Comparison of ENCODE assay signal across 6 worm cellular contexts in the genomic region with DNA sequence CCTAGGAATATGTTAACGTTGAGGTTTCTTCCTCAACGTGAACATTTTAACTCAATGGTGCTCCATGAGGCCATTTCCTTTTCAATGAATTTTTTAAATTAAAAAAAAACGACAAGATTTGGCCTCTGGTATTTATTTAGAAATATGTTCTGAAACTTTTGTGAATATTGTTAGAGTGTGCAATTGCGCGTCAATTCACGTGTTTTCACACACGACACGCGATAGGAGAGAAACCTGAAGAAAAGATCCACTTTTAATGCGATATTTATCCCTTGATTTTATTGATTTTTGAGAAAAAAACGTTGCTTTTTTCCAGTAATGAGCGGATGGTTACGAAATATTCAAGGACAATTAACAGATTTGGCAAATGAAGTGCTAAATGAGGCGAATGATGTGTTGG.
A peak's percentile ranks its signal among the peaks of the same experiment; 100 is the strongest.
TF ChIP-seq lines count a peak whose summit lies in the region.

sql-1 (plus strand) TSS at position 313 of the 400 bp plus-strand sequence.

TF ChIP-seq in whole organism, L1 larva, 84 proteins besides CTCF, POLR2A, EP300 and RAD21 (continues in another document):
- TF ChIP-seq lsy-2 (tag; optimal IDR thresholded peaks at IDR 0.05; lab: Kevin White, UChicago) (peak; percentile 19 to 47), efl-1 (optimal IDR thresholded peaks at IDR 0.05; lab: Kevin White, UChicago) (peak; percentile 33 to 44), efl-1 (GFP tag; optimal IDR thresholded peaks at IDR 0.05 in 1 of 2; lab: Kevin White, UChicago) (peak; percentile 46 to 79), blmp-1 (tag; optimal IDR thresholded peaks at IDR 0.05; lab: Kevin White, UChicago) (peak; percentile 56), dpl-1 (GFP tag; optimal IDR thresholded peaks at IDR 0.05; lab: Kevin White, UChicago) (peak in 1 of 3 experiments; percentile 58), dsc-1 (tag; optimal IDR thresholded peaks at IDR 0.05; lab: Kevin White, UChicago) (peak; percentile 5), hlh-17 (GFP tag; optimal IDR thresholded peaks at IDR 0.05; lab: Kevin White, UChicago; ENCODE audit: borderline replicate concordance) (no peak), unc-62 (GFP tag; optimal IDR thresholded peaks at IDR 0.05; lab: Kevin White, UChicago) (no peak), unc-130 (tag; optimal IDR thresholded peaks at IDR 0.05; lab: Kevin White, UChicago) (peak; percentile 7), xbp-1 (tag; optimal IDR thresholded peaks at IDR 0.05; lab: Kevin White, UChicago) (no peak), F16B12.6 (tag; optimal IDR thresholded peaks at IDR 0.05; lab: Kevin White, UChicago) (peak; percentile 79), lin-35 (GFP tag; optimal IDR thresholded peaks at IDR 0.05; lab: Kevin White, UChicago) (peak; percentile 25 to 35), mep-1 (tag; optimal IDR thresholded peaks at IDR 0.05; lab: Kevin White, UChicago) (peak; percentile 59), sptf-1 (tag; optimal IDR thresholded peaks at IDR 0.05; lab: Kevin White, UChicago) (no peak)

TF ChIP-seq in whole organism, L2 larva, 48 proteins besides CTCF, POLR2A, EP300 and RAD21:
- no peak for TF ChIP-seq nhr-25 (tag; optimal IDR thresholded peaks at IDR 0.05; lab: Kevin White, UChicago)
- no peak for TF ChIP-seq nhr-237 (tag; optimal IDR thresholded peaks at IDR 0.05; lab: Kevin White, UChicago)
- peak; percentile 28 for TF ChIP-seq C34F6.9 (tag; optimal IDR thresholded peaks at IDR 0.05; lab: Kevin White, UChicago)
- peak in 1 of 2 experiments; percentile 46 for TF ChIP-seq lsy-2 (tag; optimal IDR thresholded peaks at IDR 0.05; lab: Kevin White, UChicago)

TF ChIP-seq in whole organism, L3 larva, 47 proteins besides CTCF, POLR2A, EP300 and RAD21:
- no peak for TF ChIP-seq ceh-9 (tag; optimal IDR thresholded peaks at IDR 0.05; lab: Kevin White, UChicago)
- TF ChIP-seq elt-2 (tag; optimal IDR thresholded peaks at IDR 0.05; lab: Kevin White, UChicago) = no peak
- TF ChIP-seq fkh-10 (GFP tag; optimal IDR thresholded peaks at IDR 0.05; lab: Kevin White, UChicago) = no peak
- TF ChIP-seq jun-1 (tag; optimal IDR thresholded peaks at IDR 0.05; lab: Kevin White, UChicago) = no peak
- no peak for TF ChIP-seq egl-5 (tag; optimal IDR thresholded peaks at IDR 0.05; lab: Kevin White, UChicago)
- TF ChIP-seq pqm-1 (tag; optimal IDR thresholded peaks at IDR 0.05; lab: Kevin White, UChicago) = no peak
- TF ChIP-seq ama-1 (optimal IDR thresholded peaks at IDR 0.05; lab: Kevin White, UChicago) = no peak
- no peak for TF ChIP-seq nhr-28 (tag; optimal IDR thresholded peaks at IDR 0.05; lab: Kevin White, UChicago)
- TF ChIP-seq ceh-82 (tag; optimal IDR thresholded peaks at IDR 0.05; lab: Kevin White, UChicago) = no peak
- TF ChIP-seq hmg-11 (tag; optimal IDR thresholded peaks at IDR 0.05; lab: Kevin White, UChicago) = peak; percentile 34
- peak; percentile 42 for TF ChIP-seq nfya-1 (tag; optimal IDR thresholded peaks at IDR 0.05; lab: Kevin White, UChicago; ENCODE audit: insufficient read depth)

TF ChIP-seq in whole organism, L4 larva, 104 proteins besides CTCF, POLR2A, EP300 and RAD21 (continues in another document):
- TF ChIP-seq mdt-29 (GFP tag; IDR thresholded peaks at IDR 0.05; lab: Robert Waterston, UW) (no peak), madf-5 (GFP tag; IDR thresholded peaks at IDR 0.05; lab: Robert Waterston, UW) (0 out of 4 replicates have a peak, but pooled peaks of 1 of the 2 experiments have one; percentile 39), arid-1 (GFP tag; conservative IDR thresholded peaks at IDR 0.05; lab: Robert Waterston, UW) (peak; percentile 62; the same call in 1 of the 2 replicates), jun-1 (tag; optimal IDR thresholded peaks at IDR 0.05; lab: Kevin White, UChicago) (no peak), spr-3 (GFP tag; optimal IDR thresholded peaks at IDR 0.05; lab: Kevin White, UChicago) (no peak), tag-97 (GFP tag; IDR thresholded peaks at IDR 0.05; lab: Robert Waterston, UW) (no peak), F44E2.7 (GFP tag; IDR thresholded peaks at IDR 0.05; lab: Robert Waterston, UW) (no peak), mep-1 (tag; optimal IDR thresholded peaks at IDR 0.05; lab: Kevin White, UChicago) (no peak), vab-7 (GFP tag; IDR thresholded peaks at IDR 0.05; lab: Robert Waterston, UW) (no peak), hif-1 (tag; optimal IDR thresholded peaks at IDR 0.05; lab: Kevin White, UChicago) (no peak), lin-38 (GFP tag; IDR thresholded peaks at IDR 0.05; lab: Robert Waterston, UW) (peak; percentile 72), snpc-4 (tag; optimal IDR thresholded peaks at IDR 0.05; lab: Kevin White, UChicago) (no peak), snpc-1.2 (GFP tag; IDR thresholded peaks at IDR 0.05; lab: Robert Waterston, UW) (peak; percentile 48; the same call in 1 of the 2 replicates), F49E8.2 (tag; optimal IDR thresholded peaks at IDR 0.05; lab: Kevin White, UChicago; ENCODE audit: borderline replicate concordance) (peak; percentile 44), Y48G9A.11 (GFP tag; IDR thresholded peaks at IDR 0.05; lab: Robert Waterston, UW) (no peak), ces-1 (GFP tag; optimal IDR thresholded peaks at IDR 0.05; lab: Kevin White, UChicago) (no peak), unc-130 (GFP tag; optimal IDR thresholded peaks at IDR 0.05; lab: Kevin White, UChicago) (peak; percentile 62), lsy-2 (tag; optimal IDR thresholded peaks at IDR 0.05; lab: Kevin White, UChicago) (peak in 1 of 2 experiments; percentile 34), ama-1 (optimal IDR thresholded peaks at IDR 0.05; lab: Kevin White, UChicago) (peak; percentile 82), zfp-2 (tag; optimal IDR thresholded peaks at IDR 0.05; lab: Kevin White, UChicago) (no peak)

TF ChIP-seq in whole organism, mixed stage, embryonic, 35 proteins besides CTCF, POLR2A, EP300 and RAD21:
- TF ChIP-seq mls-2 (tag; optimal IDR thresholded peaks at IDR 0.05; lab: Kevin White, UChicago) (no peak), nhr-76 (tag; optimal IDR thresholded peaks at IDR 0.05; lab: Kevin White, UChicago) (no peak), ces-1 (GFP tag; optimal IDR thresholded peaks at IDR 0.05; lab: Kevin White, UChicago) (peak; percentile 12)

TF ChIP-seq in whole organism, young adult, 124 proteins besides CTCF, POLR2A, EP300 and RAD21 (continues in another document):
- TF ChIP-seq dpff-1 (tag; optimal IDR thresholded peaks at IDR 0.05; lab: Kevin White, UChicago) (peak; percentile 50), aptf-2 (GFP tag; conservative IDR thresholded peaks at IDR 0.05; lab: Robert Waterston, UW) (no peak), ccch-3 (GFP tag; optimal IDR thresholded peaks at IDR 0.05; lab: Kevin White, UChicago) (no peak), B0261.1 (tag; optimal IDR thresholded peaks at IDR 0.05; lab: Kevin White, UChicago) (no peak), dpl-1 (GFP tag; optimal IDR thresholded peaks at IDR 0.05; lab: Kevin White, UChicago) (no peak), hlh-12 (tag; optimal IDR thresholded peaks at IDR 0.05; lab: Kevin White, UChicago) (no peak), somi-1 (GFP tag; optimal IDR thresholded peaks at IDR 0.05; lab: Kevin White, UChicago) (no peak), hlh-26 (GFP tag; conservative IDR thresholded peaks at IDR 0.05; lab: Robert Waterston, UW) (no peak), lsy-27 (tag; optimal IDR thresholded peaks at IDR 0.05; lab: Kevin White, UChicago; ENCODE audit: borderline replicate concordance, insufficient read depth) (no peak), sptf-2 (GFP tag; optimal IDR thresholded peaks at IDR 0.05; lab: Kevin White, UChicago) (no peak), cebp-2 (GFP tag; IDR thresholded peaks at IDR 0.05; lab: Robert Waterston, UW) (0 out of 2 replicates have a peak, but pooled peaks have one; percentile 53), Y79H2A.3 (GFP tag; conservative IDR thresholded peaks at IDR 0.05; lab: Robert Waterston, UW) (no peak), ztf-6 (GFP tag; IDR thresholded peaks at IDR 0.05; lab: Robert Waterston, UW) (no peak), F10E7.11 (tag; optimal IDR thresholded peaks at IDR 0.05; lab: Kevin White, UChicago) (peak; percentile 14), C06A6.2 (GFP tag; conservative IDR thresholded peaks at IDR 0.05; lab: Robert Waterston, UW) (no peak), ceh-58 (GFP tag; IDR thresholded peaks at IDR 0.05; lab: Robert Waterston, UW) (no peak), let-607 (tag; optimal IDR thresholded peaks at IDR 0.05; lab: Kevin White, UChicago) (no peak), ceh-27 (GFP tag; optimal IDR thresholded peaks at IDR 0.05; lab: Kevin White, UChicago) (no peak), ztf-3 (GFP tag; optimal IDR thresholded peaks at IDR 0.05; lab: Kevin White, UChicago) (no peak), ets-4 (GFP tag; optimal IDR thresholded peaks at IDR 0.05; lab: Kevin White, UChicago) (no peak), hmg-1.2 (GFP tag; IDR thresholded peaks at IDR 0.05; lab: Robert Waterston, UW) (peak; percentile 32; the same call in 1 of the 2 replicates), xnd-1 (tag; optimal IDR thresholded peaks at IDR 0.05; lab: Kevin White, UChicago) (peak; percentile 17), nhr-179 (tag; optimal IDR thresholded peaks at IDR 0.05; lab: Kevin White, UChicago) (no peak), ama-1 (optimal IDR thresholded peaks at IDR 0.05; lab: Kevin White, UChicago) (no peak), ama-1 (GFP tag; optimal IDR thresholded peaks at IDR 0.05; lab: Kevin White, UChicago) (peak; percentile 26 to 84), nfya-1 (tag; optimal IDR thresholded peaks at IDR 0.05; lab: Kevin White, UChicago; ENCODE audit: borderline replicate concordance, insufficient read depth) (no peak), K11D2.4 (GFP tag; IDR thresholded peaks at IDR 0.05; lab: Robert Waterston, UW) (no peak), F49E8.2 (tag; optimal IDR thresholded peaks at IDR 0.05; lab: Kevin White, UChicago; ENCODE audit: insufficient read depth) (peak; percentile 86), madf-10 (tag; optimal IDR thresholded peaks at IDR 0.05; lab: Kevin White, UChicago) (no peak), nfya-2 (GFP tag; IDR thresholded peaks at IDR 0.05; lab: Robert Waterston, UW) (peak; percentile 77; the same call in 1 of the 2 replicates), atf-7 (tag; optimal IDR thresholded peaks at IDR 0.05; lab: Kevin White, UChicago) (no peak), mel-28 (tag; optimal IDR thresholded peaks at IDR 0.05; lab: Kevin White, UChicago; ENCODE audit: borderline replicate concordance) (no peak), Y67H2A.10 (GFP tag; conservative IDR thresholded peaks at IDR 0.05; lab: Robert Waterston, UW) (no peak), snpc-3.4 (tag; optimal IDR thresholded peaks at IDR 0.05; lab: Kevin White, UChicago) (peak; percentile 70), unc-130 (GFP tag; optimal IDR thresholded peaks at IDR 0.05; lab: Kevin White, UChicago) (peak; percentile 53), C17E4.6 (GFP tag; IDR thresholded peaks at IDR 0.05; lab: Robert Waterston, UW) (peak; percentile 80; the same call in 1 of the 2 replicates), snpc-4 (GFP tag; optimal IDR thresholded peaks at IDR 0.05; lab: Kevin White, UChicago) (no peak), snpc-4 (tag; optimal IDR thresholded peaks at IDR 0.05; lab: Kevin White, UChicago) (peak in 1 of 4 experiments; percentile 22), lin-40 (tag; optimal IDR thresholded peaks at IDR 0.05; lab: Kevin White, UChicago) (no peak)
